Fruit fly (Drosophila melanogaster) whole organism, wandering third instar larva: ENCODE data around the gene CG15814.
A peak's percentile ranks its signal among the peaks of the same experiment; 100 is the strongest.

Source experiments
- Abd-B ChIP-seq: fragments of >200 bp; optimal IDR thresholded peaks from 2 replicates; lab custom pipeline; 2017; ENCODE audit warnings: missing biosample characterization, missing genetic modification characterization
- CG32264 ChIP-seq: fragments of 200-800 bp; sonication (Bioruptor generic); optimal IDR thresholded peaks from 2 replicates; lab custom pipeline; 2016; ENCODE audit warnings: missing biosample characterization, missing genetic modification characterization
- CrebA ChIP-seq: fragments of 200-800 bp; sonication (Bioruptor generic); optimal IDR thresholded peaks from 2 replicates; lab custom pipeline; 2016; ENCODE audit warnings: missing biosample characterization, mild to moderate bottlenecking, missing genetic modification characterization, borderline replicate concordance
- Jra ChIP-seq: sonication (Bioruptor generic); optimal IDR thresholded peaks from 2 replicates; lab custom pipeline; 2016; ENCODE audit warnings: missing biosample characterization, missing genetic modification characterization
- Myc ChIP-seq: fragments of >200 bp; optimal IDR thresholded peaks from 2 replicates; lab custom pipeline; 2017
- N ChIP-seq: fragments of >200 bp; optimal IDR thresholded peaks from 2 replicates; lab custom pipeline; 2018; ENCODE audit warnings: missing biosample characterization, missing external identifiers, missing genetic modification characterization
- dsf ChIP-seq: sonication (Bioruptor generic); optimal IDR thresholded peaks from 2 replicates; lab custom pipeline; 2016; ENCODE audit warnings: missing biosample characterization, missing genetic modification characterization, borderline replicate concordance
- fru ChIP-seq: fragments of 200-800 bp; sonication (Bioruptor generic); optimal IDR thresholded peaks from 3 replicates; lab custom pipeline; 2016; ENCODE audit warnings: missing biosample characterization, mild to moderate bottlenecking, missing genetic modification characterization
- h ChIP-seq: fragments of 200-800 bp; sonication (Bioruptor generic); optimal IDR thresholded peaks from 3 replicates; lab custom pipeline; 2016; ENCODE audit warnings: missing biosample characterization, mild to moderate bottlenecking, missing genetic modification characterization
- pan ChIP-seq: fragments of >200 bp; optimal IDR thresholded peaks from 2 replicates; lab custom pipeline; 2017
- tai ChIP-seq: sonication (Bioruptor generic); optimal IDR thresholded peaks from 2 replicates; lab custom pipeline; 2016; ENCODE audit warnings: missing biosample characterization, missing genetic modification characterization
- usp ChIP-seq: fragments of >200 bp; optimal IDR thresholded peaks from 2 replicates; lab custom pipeline; 2017; ENCODE audit warnings: missing biosample characterization, missing genetic modification characterization

DNA sequence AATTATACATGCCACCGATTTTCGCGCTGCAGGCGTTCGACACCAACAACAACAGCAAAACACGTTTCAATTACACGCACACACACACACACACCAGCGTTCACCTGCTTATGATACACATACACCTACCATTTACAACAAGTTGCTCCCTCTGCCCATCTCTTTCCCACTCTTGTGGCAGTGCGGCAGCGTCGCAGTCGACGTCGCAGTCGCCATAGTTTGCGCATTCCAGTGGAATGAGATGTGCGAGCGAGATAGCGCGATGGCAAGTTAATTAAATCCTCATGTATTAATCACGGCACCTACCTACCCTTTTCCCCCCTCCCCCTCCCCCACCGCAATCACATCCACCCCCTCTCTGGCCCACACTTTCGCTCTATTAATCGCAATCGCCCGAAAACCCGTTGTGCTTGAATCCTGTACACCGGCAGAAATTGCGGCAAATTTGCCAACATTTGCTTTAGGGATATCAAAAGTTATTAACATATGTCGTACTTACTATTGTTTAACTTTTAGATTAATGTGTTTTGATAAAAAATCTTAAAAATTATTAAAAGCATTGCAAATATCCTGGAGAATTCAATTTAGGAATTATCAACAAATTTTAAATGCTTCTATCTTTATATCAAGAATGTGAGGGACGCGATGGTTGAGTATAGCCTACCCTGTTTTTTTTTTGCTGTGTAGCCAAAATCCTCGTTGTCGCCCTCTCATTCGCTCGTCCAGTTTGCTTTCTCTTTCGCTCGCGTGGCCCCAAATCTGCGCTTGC, 47.6 kb downstream of the CG15814 start:
- TF ChIP-seq Jra (GFP tag; lab: Kevin White, UChicago) (no peak), fru (GFP tag; lab: Kevin White, UChicago) (peak; percentile 83), Myc (no peak), CrebA (GFP tag; lab: Kevin White, UChicago) (no peak), dsf (GFP tag; lab: Kevin White, UChicago) (no peak), N (GFP tag; lab: Kevin White, UChicago) (no peak), tai (GFP tag; lab: Kevin White, UChicago) (peak; percentile 19), h (GFP tag; lab: Kevin White, UChicago) (peak; percentile 79), pan (lab: Kevin White, UChicago) (no peak), CG32264 (GFP tag; lab: Kevin White, UChicago) (no peak), usp (no peak), Abd-B (GFP tag; lab: Kevin White, UChicago) (no peak)
